Worm (Caenorhabditis elegans) whole organism, early embryonic: Measurements from ENCODE around the gene C50B6.1.

Experiments used
- B0310.2 ChIP-seq: sonication (generic microtip); optimal IDR thresholded peaks from 2 replicates; lab custom pipeline; 2016; ENCODE audit warnings: mild to moderate bottlenecking, missing genetic modification characterization, missing compliant biosample characterization
- F13C5.2 ChIP-seq: sonication (generic microtip); optimal IDR thresholded peaks from 2 replicates; lab custom pipeline; 2017; ENCODE audit warnings: mild to moderate bottlenecking, missing genetic modification characterization, inconsistent platforms, missing compliant biosample characterization
- aly-1 ChIP-seq: sonication (generic microtip); optimal IDR thresholded peaks from 2 replicates; lab custom pipeline; 2016; ENCODE audit warnings: missing genetic modification characterization, missing compliant biosample characterization
- ama-1 ChIP-seq: fragments of 150-350 bp; optimal IDR thresholded peaks from 2 replicates; lab custom pipeline; 2014
- ceh-13 ChIP-seq: fragments of 200-800 bp; sonication (Bioruptor generic); optimal IDR thresholded peaks from 2 replicates; lab custom pipeline; 2018; ENCODE audit warnings: mild to moderate bottlenecking, missing genetic modification characterization, missing compliant biosample characterization
- ceh-36 ChIP-seq: sonication (generic microtip); optimal IDR thresholded peaks from 2 replicates; lab custom pipeline; 2016; ENCODE audit warnings: missing genetic modification characterization, inconsistent platforms, missing compliant biosample characterization
- ets-7 ChIP-seq: sonication (generic microtip); optimal IDR thresholded peaks from 2 replicates; lab custom pipeline; 2016; ENCODE audit warnings: missing genotype, missing genetic modification characterization, missing compliant biosample characterization
- flt-1 ChIP-seq: fragments of 200-800 bp; sonication (Bioruptor generic); IDR thresholded peaks from 2 replicates; pipeline ENCODE4 v1.3.6; 2022; ENCODE audit warnings: missing genetic modification characterization, missing compliant biosample characterization
- hmbx-1 ChIP-seq: sonication (generic microtip); optimal IDR thresholded peaks from 2 replicates; lab custom pipeline; 2016; ENCODE audit warnings: mild to moderate bottlenecking, missing genetic modification characterization, missing compliant biosample characterization
- hmg-4 ChIP-seq: fragments of 200-800 bp; sonication (Bioruptor generic); optimal IDR thresholded peaks from 2 replicates; lab custom pipeline; 2018; ENCODE audit warnings: mild to moderate bottlenecking, missing genetic modification characterization, missing compliant biosample characterization
- hnd-1 ChIP-seq: sonication (generic microtip); optimal IDR thresholded peaks from 2 replicates; lab custom pipeline; 2016; ENCODE audit warnings: missing genetic modification characterization, missing compliant biosample characterization
- pes-1 ChIP-seq: fragments of 200-800 bp; sonication (Bioruptor generic); IDR thresholded peaks from 2 replicates; pipeline ENCODE4 v1.3.6; 2022; ENCODE audit warnings: missing genetic modification reagents, missing genetic modification characterization, missing compliant biosample characterization
- scrt-1 ChIP-seq: fragments of 200-800 bp; sonication (Bioruptor generic); IDR thresholded peaks from 2 replicates; pipeline ENCODE4 v1.3.6; 2022; ENCODE audit warnings: missing genetic modification characterization, missing compliant biosample characterization
- sea-1 ChIP-seq: fragments of 200-800 bp; sonication (Bioruptor generic); conservative IDR thresholded peaks from 2 replicates; pipeline ENCODE4 v1.3.6; 2022; ENCODE audit warnings: missing genetic modification characterization, missing compliant biosample characterization
- tbx-11 ChIP-seq: fragments of 200-800 bp; sonication (Bioruptor generic); IDR thresholded peaks from 2 replicates; pipeline ENCODE4 v1.3.6; 2022; ENCODE audit warnings: missing genetic modification characterization, missing compliant biosample characterization
- tbx-37 ChIP-seq: fragments of 200-800 bp; sonication (Bioruptor generic); conservative IDR thresholded peaks from 2 replicates; pipeline ENCODE4 v1.3.6; 2022; ENCODE audit warnings: missing genetic modification reagents, missing genetic modification characterization, missing compliant biosample characterization
- tra-4 ChIP-seq: sonication (generic microtip); optimal IDR thresholded peaks from 2 replicates; lab custom pipeline; 2017; ENCODE audit warnings: missing genetic modification characterization, missing compliant biosample characterization

C50B6.1 gene

ce11 chrV:13339633-13340290, 31.0 kb downstream of the C50B6.1 start, which contains the start of the genes str-4 and lgc-48:
str-4 (minus strand) TSS chrV:13339733.
lgc-48 (plus strand) TSS chrV:13340240.
- TF ChIP-seq sea-1 (GFP tag; lab: Robert Waterston, UW): no peak
- TF ChIP-seq hmbx-1 (tag; lab: Kevin White, UChicago): no peak
- no peak for TF ChIP-seq B0310.2
- no peak for TF ChIP-seq tra-4 (tag; lab: Kevin White, UChicago)
- no peak for TF ChIP-seq flt-1 (GFP tag; lab: Robert Waterston, UW)
- TF ChIP-seq tbx-37: no peak
- no peak for TF ChIP-seq ets-7 (tag; lab: Kevin White, UChicago)
- TF ChIP-seq aly-1 (tag; lab: Kevin White, UChicago): no peak
- TF ChIP-seq hnd-1: no peak
- TF ChIP-seq hmg-4 (GFP tag; lab: Kevin White, UChicago): no peak
- TF ChIP-seq scrt-1 (GFP tag; lab: Robert Waterston, UW): no peak
- no peak for TF ChIP-seq ama-1
- TF ChIP-seq ceh-13 (GFP tag; lab: Kevin White, UChicago): no peak
- no peak for TF ChIP-seq ceh-36 (tag; lab: Kevin White, UChicago)
- TF ChIP-seq pes-1 (GFP tag; lab: Robert Waterston, UW): no peak
- TF ChIP-seq F13C5.2 (tag; lab: Kevin White, UChicago): no peak

DNA sequence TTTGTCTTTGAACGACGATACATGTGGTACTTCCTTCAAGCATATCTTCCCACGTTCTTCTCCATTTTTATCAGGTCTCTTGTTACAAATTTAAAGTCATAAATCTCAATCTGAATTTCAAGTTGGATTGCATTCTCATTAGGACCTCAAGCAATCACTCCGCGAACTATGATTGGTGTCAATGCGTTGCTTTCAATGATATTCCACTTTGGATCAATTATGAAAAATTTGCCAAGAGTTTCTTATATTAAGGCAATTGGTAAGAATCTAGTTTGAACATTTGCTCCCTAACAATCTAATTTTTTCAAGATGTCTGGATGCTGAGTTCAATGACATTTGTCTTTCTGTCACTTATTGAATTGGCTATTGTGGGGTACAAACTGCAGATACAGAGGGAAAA, 33.5 kb downstream of the C50B6.1 start:
- TF ChIP-seq pes-1 (GFP tag; lab: Robert Waterston, UW) (no peak), tbx-11 (no peak), tbx-37 (no peak), B0310.2 (no peak), sea-1 (GFP tag; lab: Robert Waterston, UW) (no peak), hmbx-1 (tag; lab: Kevin White, UChicago) (no peak), flt-1 (GFP tag; lab: Robert Waterston, UW) (no peak), ceh-13 (GFP tag; lab: Kevin White, UChicago) (no peak), tra-4 (tag; lab: Kevin White, UChicago) (no peak), ceh-36 (tag; lab: Kevin White, UChicago) (no peak), hmg-4 (GFP tag; lab: Kevin White, UChicago) (no peak)

- TF ChIP-seq hmg-4 (GFP tag; lab: Kevin White, UChicago) (no peak), ama-1 (no peak), F13C5.2 (tag; lab: Kevin White, UChicago) (no peak), tbx-11 (no peak), tbx-37 (no peak), B0310.2 (no peak), aly-1 (tag; lab: Kevin White, UChicago) (no peak), pes-1 (GFP tag; lab: Robert Waterston, UW) (no peak), sea-1 (GFP tag; lab: Robert Waterston, UW) (no peak), hnd-1 (no peak), tra-4 (tag; lab: Kevin White, UChicago) (no peak)
Measured at ce11 chrV:13345867-13346328, 37.2 kb downstream of the C50B6.1 start, which contains the start of gene twk-43. twk-43 (plus strand) TSS chrV:13346278.

DNA sequence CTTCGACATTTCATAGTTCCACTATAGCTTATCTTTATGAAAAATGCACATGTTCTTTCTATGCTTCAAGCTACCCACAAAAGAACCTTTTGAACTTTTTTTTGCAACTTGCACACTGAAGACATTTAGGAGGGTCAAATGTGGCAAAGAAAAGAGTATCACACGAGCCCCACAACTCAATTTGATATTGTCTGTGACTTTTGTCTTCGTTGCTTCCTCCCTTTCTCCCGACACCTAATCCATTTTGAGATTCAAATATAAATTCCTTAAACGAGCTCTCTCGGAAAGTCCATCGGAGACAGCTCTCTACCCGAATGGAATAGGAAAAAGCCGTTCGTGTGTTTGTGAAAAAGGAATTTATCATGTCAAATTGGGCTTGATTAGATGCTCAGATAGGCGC, 41.6 kb downstream of the C50B6.1 start:
- TF ChIP-seq hmg-4 (GFP tag; lab: Kevin White, UChicago) (no peak), hmbx-1 (tag; lab: Kevin White, UChicago) (no peak), ama-1 (no peak), tbx-37 (no peak), tra-4 (tag; lab: Kevin White, UChicago) (no peak), F13C5.2 (tag; lab: Kevin White, UChicago) (no peak), hnd-1 (no peak), scrt-1 (GFP tag; lab: Robert Waterston, UW) (no peak), ceh-13 (GFP tag; lab: Kevin White, UChicago) (no peak), pes-1 (GFP tag; lab: Robert Waterston, UW) (no peak), flt-1 (GFP tag; lab: Robert Waterston, UW) (no peak), aly-1 (tag; lab: Kevin White, UChicago) (no peak), B0310.2 (no peak)

DNA sequence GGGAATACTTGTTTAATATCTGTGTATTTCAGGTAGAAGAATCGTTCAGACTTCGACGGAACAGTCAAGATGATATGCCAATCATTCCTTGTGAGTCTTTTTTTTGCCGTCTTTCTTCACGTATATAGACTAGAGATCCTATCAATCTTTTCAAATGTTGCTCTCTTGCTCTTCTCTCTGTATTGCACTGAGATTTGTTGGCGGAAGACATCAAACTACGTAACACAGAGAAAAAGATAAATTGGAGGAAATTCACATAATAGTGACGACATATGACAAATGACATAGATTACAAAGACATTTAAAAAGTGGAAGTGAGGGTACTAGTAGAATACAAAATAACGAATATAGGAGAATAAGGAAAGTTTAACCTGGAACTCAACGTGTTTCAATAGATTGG, 43.1 kb downstream of the C50B6.1 start:
- TF ChIP-seq tbx-37 (no peak), sea-1 (GFP tag; lab: Robert Waterston, UW) (no peak), hnd-1 (no peak), ceh-36 (tag; lab: Kevin White, UChicago) (no peak), hmg-4 (GFP tag; lab: Kevin White, UChicago) (no peak), hmbx-1 (tag; lab: Kevin White, UChicago) (no peak), scrt-1 (GFP tag; lab: Robert Waterston, UW) (no peak), aly-1 (tag; lab: Kevin White, UChicago) (no peak), F13C5.2 (tag; lab: Kevin White, UChicago) (no peak), pes-1 (GFP tag; lab: Robert Waterston, UW) (no peak), ama-1 (no peak), tbx-11 (no peak), ets-7 (tag; lab: Kevin White, UChicago) (no peak)

DNA sequence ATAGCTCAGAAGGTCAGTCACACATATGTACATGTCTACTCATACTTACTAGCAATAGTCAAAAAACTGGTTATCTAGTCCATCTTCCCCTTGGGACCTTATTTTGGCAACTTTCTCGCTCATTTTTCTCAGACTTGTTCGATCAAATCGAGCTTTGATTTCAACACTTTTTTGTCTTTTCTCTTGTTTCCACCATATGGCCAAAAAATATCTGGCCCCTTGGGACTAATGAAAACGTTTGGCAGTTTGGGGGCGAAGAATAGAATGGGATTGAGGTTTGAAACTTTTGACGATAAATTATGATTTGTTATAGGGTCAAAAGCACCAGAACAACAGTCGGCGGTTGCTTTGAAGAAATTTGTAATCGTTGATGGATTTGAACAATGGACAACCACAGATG, 43.7 kb downstream of the C50B6.1 start:
- TF ChIP-seq tbx-37 (no peak), hmg-4 (GFP tag; lab: Kevin White, UChicago) (no peak), flt-1 (GFP tag; lab: Robert Waterston, UW) (no peak), ceh-13 (GFP tag; lab: Kevin White, UChicago) (no peak), ets-7 (tag; lab: Kevin White, UChicago) (no peak), pes-1 (GFP tag; lab: Robert Waterston, UW) (no peak), hmbx-1 (tag; lab: Kevin White, UChicago) (no peak), F13C5.2 (tag; lab: Kevin White, UChicago) (no peak), sea-1 (GFP tag; lab: Robert Waterston, UW) (no peak), tbx-11 (no peak), ama-1 (no peak), tra-4 (tag; lab: Kevin White, UChicago) (no peak), scrt-1 (GFP tag; lab: Robert Waterston, UW) (no peak), B0310.2 (no peak), aly-1 (tag; lab: Kevin White, UChicago) (no peak), hnd-1 (no peak), ceh-36 (tag; lab: Kevin White, UChicago) (no peak)
